Worm (Caenorhabditis elegans) whole organism, L2 larva: ENCODE data around the gene svh-5.

Source experiments
- C34F6.9 ChIP-seq: fragments of 150-350 bp; optimal IDR thresholded peaks from 2 replicates; lab custom pipeline; 2014; ENCODE audit warnings: missing biosample characterization, missing genetic modification characterization
- F13H6.1 ChIP-seq: sonication (generic microtip); optimal IDR thresholded peaks from 2 replicates; lab custom pipeline; 2016; ENCODE audit warnings: missing genetic modification characterization, missing compliant biosample characterization
- ZK546.5 ChIP-seq: sonication (generic microtip); optimal IDR thresholded peaks from 2 replicates; lab custom pipeline; 2017; ENCODE audit warnings: missing biosample characterization, missing genetic modification characterization
- alr-1 ChIP-seq: fragments of 150-350 bp; optimal IDR thresholded peaks from 2 replicates; lab custom pipeline; 2014; ENCODE audit warnings: missing biosample characterization, missing genetic modification characterization
- ama-1 ChIP-seq: fragments of 150-350 bp; optimal IDR thresholded peaks from 2 replicates; lab custom pipeline; 2018; ENCODE audit warnings: inconsistent platforms
- blmp-1 ChIP-seq: sonication (generic microtip); optimal IDR thresholded peaks from 2 replicates; lab custom pipeline; 2017; ENCODE audit warnings: missing genetic modification characterization, mild to moderate bottlenecking, missing compliant biosample characterization, antibody characterized with exemption, moderate library complexity; ENCODE audit not compliant: insufficient read depth
- ceh-16 ChIP-seq: fragments of 150-350 bp; optimal IDR thresholded peaks from 2 replicates; lab custom pipeline; 2014; ENCODE audit warnings: missing biosample characterization, missing genetic modification characterization
- crh-2 ChIP-seq: sonication (generic microtip); optimal IDR thresholded peaks from 2 replicates; lab custom pipeline; 2017; ENCODE audit warnings: missing biosample characterization, missing genetic modification characterization
- dmd-4 ChIP-seq: sonication (generic microtip); optimal IDR thresholded peaks from 2 replicates; lab custom pipeline; 2017; ENCODE audit warnings: missing biosample characterization, missing genetic modification characterization
- fos-1 ChIP-seq: fragments of 150-350 bp; optimal IDR thresholded peaks from 2 replicates; lab custom pipeline; 2014; ENCODE audit warnings: missing biosample characterization, missing genetic modification characterization
- gmeb-1 ChIP-seq: fragments of 150-350 bp; optimal IDR thresholded peaks from 2 replicates; lab custom pipeline; 2014; ENCODE audit warnings: missing biosample characterization, missing genetic modification characterization
- lin-13 ChIP-seq: fragments of 150-350 bp; optimal IDR thresholded peaks from 2 replicates; lab custom pipeline; 2014; ENCODE audit warnings: missing biosample characterization, missing genetic modification reagents, missing genetic modification characterization
- lin-39 ChIP-seq: fragments of 150-350 bp; optimal IDR thresholded peaks from 2 replicates; lab custom pipeline; 2014; ENCODE audit warnings: missing biosample characterization, missing genetic modification reagents, missing genetic modification characterization
- mab-5 ChIP-seq: fragments of 150-350 bp; optimal IDR thresholded peaks from 2 replicates; lab custom pipeline; 2014; ENCODE audit warnings: missing biosample characterization, missing genetic modification characterization
- mbf-1 ChIP-seq: sonication (generic microtip); optimal IDR thresholded peaks from 2 replicates; lab custom pipeline; 2017; ENCODE audit warnings: missing biosample characterization, missing genetic modification characterization
- mdl-1 ChIP-seq, 2 experiments: fragments of 150-350 bp in 1 of 2; sonication (generic microtip) in 1 of 2; optimal IDR thresholded peaks; 2 replicates each; lab custom pipeline; 2017; ENCODE audit warnings: missing biosample characterization in 2 of 2, missing genetic modification characterization in 2 of 2
- nhr-10 ChIP-seq: sonication (generic microtip); optimal IDR thresholded peaks from 2 replicates; lab custom pipeline; 2017; ENCODE audit warnings: missing biosample characterization, missing genetic modification characterization
- nhr-11 ChIP-seq: fragments of 150-350 bp; optimal IDR thresholded peaks from 2 replicates; lab custom pipeline; 2014; ENCODE audit warnings: missing biosample characterization, missing genetic modification characterization
- nhr-129 ChIP-seq: fragments of 150-350 bp; optimal IDR thresholded peaks from 2 replicates; lab custom pipeline; 2014; ENCODE audit warnings: missing biosample characterization, missing genetic modification characterization
- nhr-23 ChIP-seq: fragments of 150-350 bp; optimal IDR thresholded peaks from 2 replicates; lab custom pipeline; 2014; ENCODE audit warnings: missing biosample characterization, missing genetic modification reagents, missing genetic modification characterization
- nhr-237 ChIP-seq: fragments of 150-350 bp; optimal IDR thresholded peaks from 2 replicates; lab custom pipeline; 2014; ENCODE audit warnings: missing biosample characterization, missing genetic modification characterization
- nhr-25 ChIP-seq: fragments of 150-350 bp; sonication (generic microtip); optimal IDR thresholded peaks from 3 replicates; lab custom pipeline; 2014; ENCODE audit warnings: missing biosample characterization, missing genetic modification characterization
- skn-1 ChIP-seq: sonication (generic microtip); optimal IDR thresholded peaks from 2 replicates; lab custom pipeline; 2017; ENCODE audit warnings: missing biosample characterization, missing genetic modification characterization
- sma-3 ChIP-seq: sonication (generic microtip); optimal IDR thresholded peaks from 2 replicates; lab custom pipeline; 2016; ENCODE audit warnings: missing genetic modification reagents, missing genetic modification characterization, missing compliant biosample characterization
- sma-9 ChIP-seq, 2 experiments: fragments of 150-350 bp in 1 of 2; sonication (generic microtip) in 1 of 2; optimal IDR thresholded peaks; 2 replicates each; lab custom pipeline; 2014 to 2016; ENCODE audit warnings: missing genetic modification characterization in 2 of 2, mild to moderate bottlenecking in 1 of 2, missing biosample characterization in 1 of 2, missing compliant biosample characterization in 1 of 2, missing genetic modification reagents in 1 of 2, moderate library complexity in 1 of 2
- unc-39 ChIP-seq: fragments of 150-350 bp; optimal IDR thresholded peaks from 2 replicates; lab custom pipeline; 2014; ENCODE audit warnings: missing biosample characterization, missing genetic modification characterization
- unc-55 ChIP-seq: fragments of 150-350 bp; sonication (generic microtip); optimal IDR thresholded peaks from 3 replicates; lab custom pipeline; 2014; ENCODE audit warnings: missing biosample characterization, missing genetic modification reagents, missing genetic modification characterization
- unc-62 ChIP-seq: fragments of 150-350 bp; optimal IDR thresholded peaks from 2 replicates; lab custom pipeline; 2014; ENCODE audit warnings: missing biosample characterization, missing genetic modification reagents, missing genetic modification characterization
- ztf-1 ChIP-seq: fragments of 200-800 bp; sonication (Bioruptor generic); conservative IDR thresholded peaks from 2 replicates; pipeline ENCODE4 v1.3.6; 2022; ENCODE audit warnings: missing genetic modification characterization, missing compliant biosample characterization
- ztf-11 ChIP-seq: sonication (generic microtip); optimal IDR thresholded peaks from 2 replicates; lab custom pipeline; 2017; ENCODE audit warnings: missing biosample characterization, missing genetic modification characterization
- ztf-4 ChIP-seq: fragments of 150-350 bp; optimal IDR thresholded peaks from 2 replicates; lab custom pipeline; 2014; ENCODE audit warnings: missing biosample characterization, missing genetic modification characterization

svh-5 gene

ce11 chrX:15377724-15378123, at the start of gene svh-5:
Gene svh-5 (minus strand): TSS chrX:15377824.
- TF ChIP-seq nhr-10 (tag; lab: Kevin White, UChicago) (no peak), sma-3 (GFP tag; lab: Kevin White, UChicago) (no peak), skn-1 (no peak), unc-55 (no peak), F13H6.1 (no peak), crh-2 (tag; lab: Kevin White, UChicago) (no peak)

ce11 chrX:15423708-15424423, 46.2 kb upstream of the svh-5 start:
- TF ChIP-seq gmeb-1 (tag; lab: Kevin White, UChicago) (peak; percentile 5), mab-5 (no peak), crh-2 (tag; lab: Kevin White, UChicago) (peak; percentile 22), ztf-4 (tag; lab: Kevin White, UChicago) (no peak), fos-1 (peak; percentile 85), sma-9 (GFP tag; optimal IDR thresholded peaks at IDR 0.05; lab: Kevin White, UChicago) (peak; percentile 24), sma-9 (tag; optimal IDR thresholded peaks at IDR 0.05; lab: Kevin White, UChicago) (no peak), sma-3 (GFP tag; lab: Kevin White, UChicago) (peak; percentile 39)
- TF ChIP-seq, all 48 proteins: peak for 5

- TF ChIP-seq nhr-10 (tag; lab: Kevin White, UChicago), result no peak
- no peak for TF ChIP-seq ZK546.5 (tag; lab: Kevin White, UChicago)
- TF ChIP-seq mab-5, result no peak
- TF ChIP-seq nhr-129, result no peak
- TF ChIP-seq C34F6.9 (tag; lab: Kevin White, UChicago), result no peak
- no peak for TF ChIP-seq alr-1 (tag; lab: Kevin White, UChicago)
- no peak for TF ChIP-seq dmd-4 (tag; lab: Kevin White, UChicago)
- no peak for TF ChIP-seq crh-2 (tag; lab: Kevin White, UChicago)
- TF ChIP-seq ztf-11, result no peak
- TF ChIP-seq, all 48 proteins: peak for 0
Measured at ce11 chrX:15420671-15421070, 43.0 kb upstream of the svh-5 start, which contains the start of gene F39D8.3. Gene F39D8.3 (plus strand): TSS chrX:15420971.

- TF ChIP-seq gmeb-1 (tag; lab: Kevin White, UChicago) (no peak), sma-3 (GFP tag; lab: Kevin White, UChicago) (no peak), ztf-1 (GFP tag; lab: Robert Waterston, UW) (no peak), F13H6.1 (peak; percentile 3)
Measured at ce11 chrX:15415226-15415625, 37.6 kb upstream of the svh-5 start, which contains the start of gene pqn-36. Gene pqn-36 (minus strand): TSS chrX:15415493.

- TF ChIP-seq fos-1, result peak; percentile 49
- TF ChIP-seq blmp-1 (tag; lab: Kevin White, UChicago), result no peak
Measured at ce11 chrX:15408577-15408976, 31.0 kb upstream of the svh-5 start.

ce11 chrX:15407631-15408030, 30.0 kb upstream of the svh-5 start, which contains the start of gene psa-3:
Gene psa-3 (plus strand): TSS chrX:15407931.
- no peak for TF ChIP-seq mdl-1 (tag; optimal IDR thresholded peaks at IDR 0.05; lab: Kevin White, UChicago)
- no peak for TF ChIP-seq C34F6.9 (tag; lab: Kevin White, UChicago)
- TF ChIP-seq unc-62, result no peak
- no peak for TF ChIP-seq ztf-4 (tag; lab: Kevin White, UChicago)
- no peak for TF ChIP-seq ztf-1 (GFP tag; lab: Robert Waterston, UW)
- no peak for TF ChIP-seq skn-1
- no peak for TF ChIP-seq ZK546.5 (tag; lab: Kevin White, UChicago)
- TF ChIP-seq lin-13 (GFP tag; lab: Kevin White, UChicago), result no peak
- no peak for TF ChIP-seq nhr-25 (tag; lab: Kevin White, UChicago)
- no peak for TF ChIP-seq sma-9 (GFP tag; optimal IDR thresholded peaks at IDR 0.05; lab: Kevin White, UChicago)
- TF ChIP-seq sma-9 (tag; optimal IDR thresholded peaks at IDR 0.05; lab: Kevin White, UChicago), result no peak
- no peak for TF ChIP-seq nhr-23
- no peak for TF ChIP-seq nhr-11 (tag; lab: Kevin White, UChicago)
- TF ChIP-seq ceh-16 (tag; lab: Kevin White, UChicago), result no peak
- TF ChIP-seq nhr-237 (tag; lab: Kevin White, UChicago), result no peak
- no peak for TF ChIP-seq mbf-1 (tag; lab: Kevin White, UChicago)
- no peak for TF ChIP-seq unc-39 (tag; lab: Kevin White, UChicago)
- no peak for TF ChIP-seq ama-1 (lab: Kevin White, UChicago)
- TF ChIP-seq lin-39, result no peak
